Worm (Caenorhabditis elegans) whole organism, L3 larva: ENCODE data around the gene T01H3.2.

ENCODE experiments used
- aly-2 ChIP-seq: fragments of 150-350 bp; optimal IDR thresholded peaks from 2 replicates; lab custom pipeline; 2014; ENCODE audit warnings: missing biosample characterization, missing genetic modification characterization
- daf-12 ChIP-seq: fragments of 150-350 bp; optimal IDR thresholded peaks from 2 replicates; lab custom pipeline; 2014; ENCODE audit warnings: missing biosample characterization, missing genetic modification reagents, missing genetic modification characterization
- egl-27 ChIP-seq: sonication (generic microtip); optimal IDR thresholded peaks from 4 replicates; lab custom pipeline; 2017; ENCODE audit warnings: missing biosample characterization, missing genetic modification reagents, missing genetic modification characterization
- egl-5 ChIP-seq: fragments of 150-350 bp; optimal IDR thresholded peaks from 2 replicates; lab custom pipeline; 2017; ENCODE audit warnings: missing biosample characterization, missing genetic modification reagents, missing genetic modification characterization, inconsistent platforms
- hmg-11 ChIP-seq: sonication (generic microtip); optimal IDR thresholded peaks from 2 replicates; lab custom pipeline; 2016; ENCODE audit warnings: missing genetic modification characterization, missing compliant biosample characterization
- lsy-12 ChIP-seq: sonication (generic microtip); optimal IDR thresholded peaks from 2 replicates; lab custom pipeline; 2016; ENCODE audit warnings: mild to moderate bottlenecking, missing genetic modification characterization, missing compliant biosample characterization

ce11 chrII:7842053-7842452, 35.7 kb downstream of the T01H3.2 start, which contains the start of gene klp-3:
- no peak for TF ChIP-seq aly-2 (tag; lab: Kevin White, UChicago)
- no peak for TF ChIP-seq hmg-11 (tag; lab: Kevin White, UChicago)
- TF ChIP-seq lsy-12 (tag; lab: Kevin White, UChicago), result no peak
- no peak for TF ChIP-seq egl-5
- no peak for TF ChIP-seq daf-12 (tag; lab: Kevin White, UChicago)
- no peak for TF ChIP-seq egl-27 (tag; lab: Kevin White, UChicago)
